Fruit fly (Drosophila melanogaster) whole organism, prepupa: ENCODE measurements around the gene CG9257.

Experiments
- CG10669 ChIP-seq: fragments of 200-800 bp; sonication (Bioruptor generic); optimal IDR thresholded peaks from 3 replicates; lab custom pipeline; 2018; ENCODE audit warnings: missing biosample characterization, mild to moderate bottlenecking, missing genetic modification characterization, moderate library complexity
- CG11762 ChIP-seq: fragments of 200-800 bp; sonication (Bioruptor generic); optimal IDR thresholded peaks from 3 replicates; lab custom pipeline; 2016; ENCODE audit warnings: missing biosample characterization, missing genetic modification characterization; ENCODE audit not compliant: insufficient read depth
- CG3032 ChIP-seq: fragments of 200-800 bp; optimal IDR thresholded peaks from 2 replicates; lab custom pipeline; 2019; ENCODE audit warnings: missing biosample characterization, mild to moderate bottlenecking, missing genetic modification characterization, moderate library complexity
- CG3919 ChIP-seq: fragments of 200-800 bp; sonication (Bioruptor generic); optimal IDR thresholded peaks from 3 replicates; lab custom pipeline; 2016; ENCODE audit warnings: missing biosample characterization, missing genetic modification characterization
- CG4318 ChIP-seq: fragments of 200-800 bp; sonication (Bioruptor generic); optimal IDR thresholded peaks from 3 replicates; lab custom pipeline; 2017; ENCODE audit warnings: missing biosample characterization, mild to moderate bottlenecking, missing genetic modification characterization
- CG8319 ChIP-seq: fragments of 200-800 bp; sonication (Bioruptor generic); optimal IDR thresholded peaks from 3 replicates; lab custom pipeline; 2016; ENCODE audit warnings: missing biosample characterization, missing genetic modification characterization
- CG9139 ChIP-seq: fragments of 200-800 bp; sonication (Bioruptor generic); optimal IDR thresholded peaks from 3 replicates; lab custom pipeline; 2017; ENCODE audit warnings: missing biosample characterization, mild to moderate bottlenecking, missing genetic modification characterization
- Ets21C ChIP-seq: fragments of 200-800 bp; sonication (Bioruptor generic); optimal IDR thresholded peaks from 3 replicates; lab custom pipeline; 2016; ENCODE audit warnings: missing biosample characterization, missing genetic modification characterization
- Met ChIP-seq: fragments of 200-800 bp; sonication (Bioruptor generic); optimal IDR thresholded peaks from 3 replicates; lab custom pipeline; 2016; ENCODE audit warnings: missing biosample characterization, missing genetic modification characterization
- dsx ChIP-seq: fragments of 200-800 bp; optimal IDR thresholded peaks from 3 replicates; lab custom pipeline; 2019; ENCODE audit warnings: missing biosample characterization, mild to moderate bottlenecking, missing genetic modification characterization, moderate library complexity; ENCODE audit not compliant: poor library complexity, severe bottlenecking
- eg ChIP-seq: fragments of 200-800 bp; sonication (Bioruptor generic); IDR thresholded peaks from 3 replicates; pipeline ENCODE4 v1.3.6; 2022; ENCODE audit warnings: missing biosample characterization, missing genetic modification characterization
- spab ChIP-seq: fragments of 200-800 bp; sonication (Bioruptor generic); optimal IDR thresholded peaks from 2 replicates; lab custom pipeline; 2017; ENCODE audit warnings: missing biosample characterization, mild to moderate bottlenecking, missing genetic modification characterization, missing genetic modification reagents
- svp ChIP-seq: fragments of 200-800 bp; sonication (Bioruptor generic); peaks from one replicate; lab custom pipeline; 2016; ENCODE audit warnings: missing biosample characterization, missing genetic modification characterization
- topi ChIP-seq: fragments of 200-800 bp; sonication (Bioruptor generic); optimal IDR thresholded peaks from 3 replicates; lab custom pipeline; 2016; ENCODE audit warnings: missing biosample characterization, missing genetic modification characterization
- vri ChIP-seq: fragments of 200-800 bp; sonication (Bioruptor generic); optimal IDR thresholded peaks from 3 replicates; lab custom pipeline; 2016; ENCODE audit warnings: missing biosample characterization, mild to moderate bottlenecking, missing genetic modification characterization

CG9257 gene

DNA sequence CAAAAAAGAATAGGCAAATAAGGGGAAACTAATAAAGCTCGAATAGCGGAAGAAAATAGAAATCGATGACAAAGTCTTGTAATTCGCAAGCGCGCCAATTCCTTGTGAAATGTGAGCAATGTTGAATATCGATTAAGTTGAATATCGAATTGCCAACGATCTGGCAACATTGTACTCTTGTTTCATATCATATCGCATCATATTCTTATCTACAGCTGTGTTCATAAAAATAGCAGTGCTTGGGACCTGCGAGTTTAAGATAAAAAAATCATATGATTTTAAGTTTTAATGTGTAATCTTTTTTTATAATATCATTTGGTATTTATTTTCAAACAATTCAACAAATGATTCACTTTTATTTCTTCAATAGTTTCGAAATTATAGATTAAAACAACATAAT lies 46.5 kb downstream of the CG9257 start (continued):
- TF ChIP-seq CG3032 (peak; percentile 35), CG3919 (GFP tag; lab: Kevin White, UChicago) (no peak), vri (no peak), CG10669 (GFP tag; lab: Kevin White, UChicago) (no peak), CG9139 (GFP tag; lab: Kevin White, UChicago) (no peak), dsx (GFP tag; lab: Kevin White, UChicago) (no peak)

DNA sequence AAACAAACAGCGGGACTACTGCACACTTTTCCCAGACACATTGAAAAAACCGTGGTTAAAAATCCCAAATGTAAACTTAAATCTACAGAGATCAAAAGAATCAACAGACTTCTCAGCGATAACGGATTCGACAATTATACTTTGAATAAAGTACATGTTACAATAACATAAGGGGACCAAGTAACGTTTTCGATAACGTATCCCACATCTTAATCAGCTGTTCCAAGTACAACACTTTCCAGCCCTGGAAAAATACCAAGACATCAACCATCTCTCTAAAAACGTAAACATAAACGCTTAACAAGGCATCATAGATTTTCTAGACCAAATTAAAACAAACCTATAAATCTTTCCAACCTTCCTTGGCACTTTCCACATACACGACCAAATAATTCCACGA lies 51.3 kb downstream of the CG9257 start:
- TF ChIP-seq CG9139 (GFP tag; lab: Kevin White, UChicago) (no peak), CG8319 (GFP tag; lab: Kevin White, UChicago) (no peak), CG4318 (GFP tag; lab: Kevin White, UChicago) (no peak), CG11762 (GFP tag; lab: Kevin White, UChicago) (no peak), topi (GFP tag; lab: Kevin White, UChicago) (no peak), Ets21C (GFP tag; lab: Kevin White, UChicago) (no peak), eg (GFP tag; lab: Robert Waterston, UW) (no peak), dsx (GFP tag; lab: Kevin White, UChicago) (no peak), spab (GFP tag; lab: Kevin White, UChicago) (no peak), svp (GFP tag; lab: Kevin White, UChicago) (no peak), Met (no peak)
